2 fruit fly cellular contexts compared by ENCODE assay signal in genomic region chrX:12496497-12496896, dm6.
TF ChIP-seq lines count a peak whose summit lies in the region.

Gene Mks1, minus strand, starts transcription at chrX:12496597.

- TF ChIP-seq CTCF in whole organism, embryonic (GFP tag; optimal IDR thresholded peaks at IDR 0.05; lab: Kevin White, UChicago) = no peak

TF ChIP-seq in whole organism, adult, 20 proteins besides CTCF, POLR2A, EP300 and RAD21:
- TF ChIP-seq cnc (optimal IDR thresholded peaks at IDR 0.05; lab: Kevin White, UChicago) (no peak), Clk (GFP tag; optimal IDR thresholded peaks at IDR 0.05; lab: Kevin White, UChicago) (no peak), CG14711 (tag; optimal IDR thresholded peaks at IDR 0.05; lab: Kevin White, UChicago) (peak; percentile 66)

TF ChIP-seq in whole organism, embryonic, 481 proteins besides CTCF, POLR2A, EP300 and RAD21:
- no peak for TF ChIP-seq dati (GFP tag; IDR thresholded peaks at IDR 0.05; lab: Robert Waterston, UW)
- no peak for TF ChIP-seq Hey (tag; optimal IDR thresholded peaks at IDR 0.05; lab: Kevin White, UChicago)
- peak; percentile 56 for TF ChIP-seq Myb (GFP tag; optimal IDR thresholded peaks at IDR 0.05; lab: Kevin White, UChicago)
- peak; percentile 47 for TF ChIP-seq Dref (GFP tag; IDR thresholded peaks at IDR 0.05; lab: Robert Waterston, UW)
- no peak for TF ChIP-seq ems (GFP tag; optimal IDR thresholded peaks at IDR 0.05; lab: Kevin White, UChicago)
TF ChIP-seq in whole organism, embryonic: peak in this region for 2.
